Worm (Caenorhabditis elegans) whole organism, L3 larva: ENCODE measurements around the gene faah-5.

Experiments used
- ama-1 ChIP-seq: fragments of 150-350 bp; optimal IDR thresholded peaks from 2 replicates; lab custom pipeline; 2018
- lin-39 ChIP-seq: fragments of 150-350 bp; optimal IDR thresholded peaks from 2 replicates; lab custom pipeline; 2018; ENCODE audit warnings: missing biosample characterization, missing genetic modification reagents, missing genetic modification characterization
- nhr-12 ChIP-seq: fragments of 150-350 bp; optimal IDR thresholded peaks from 2 replicates; lab custom pipeline; 2014; ENCODE audit warnings: missing biosample characterization, missing genetic modification characterization
- nhr-28 ChIP-seq: fragments of 150-350 bp; optimal IDR thresholded peaks from 2 replicates; lab custom pipeline; 2014; ENCODE audit warnings: missing biosample characterization, missing genetic modification characterization
- nhr-76 ChIP-seq: fragments of 150-350 bp; sonication (generic microtip); optimal IDR thresholded peaks from 5 replicates; lab custom pipeline; 2014; ENCODE audit warnings: missing biosample characterization, missing genetic modification characterization
- pqm-1 ChIP-seq: fragments of 150-350 bp; optimal IDR thresholded peaks from 2 replicates; lab custom pipeline; 2017; ENCODE audit warnings: missing biosample characterization, missing genetic modification characterization, inconsistent platforms
- ztf-11 ChIP-seq: fragments of 150-350 bp; optimal IDR thresholded peaks from 2 replicates; lab custom pipeline; 2014; ENCODE audit warnings: missing biosample characterization, missing genetic modification characterization

DNA sequence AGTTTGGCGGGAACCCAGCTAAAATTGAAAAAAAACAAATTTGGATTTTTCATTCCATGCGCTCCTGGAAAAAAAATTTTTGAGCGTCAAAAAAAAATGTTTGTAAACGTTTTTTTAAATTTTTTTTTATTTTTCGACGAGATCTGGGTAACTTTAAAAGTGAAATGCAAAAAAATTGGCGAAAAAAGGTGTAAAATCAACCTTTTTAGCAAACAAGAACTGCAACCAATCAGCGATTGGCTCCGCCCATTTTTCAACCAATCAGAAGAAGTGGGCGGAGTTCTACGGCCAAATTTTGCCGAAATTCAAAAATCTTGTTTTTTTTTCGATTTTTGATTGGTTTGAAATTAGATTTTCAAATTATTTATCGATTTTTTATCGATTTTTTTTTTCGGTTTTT, 4.3 kb upstream of the faah-5 start:
- TF ChIP-seq ztf-11 (no peak), lin-39 (tag; lab: Kevin White, UChicago) (no peak), nhr-28 (tag; lab: Kevin White, UChicago) (no peak), ama-1 (lab: Kevin White, UChicago) (no peak), pqm-1 (tag; lab: Kevin White, UChicago) (no peak), nhr-12 (tag; lab: Kevin White, UChicago) (no peak), nhr-76 (tag; lab: Kevin White, UChicago) (no peak)
